Fruit fly (Drosophila melanogaster) whole organism, pupa: ENCODE data around the gene CG5561.

Experiments
- CG12605 ChIP-seq: fragments of 200-800 bp; sonication (Bioruptor generic); IDR thresholded peaks from 2 replicates; pipeline ENCODE4 v1.3.6; 2022; ENCODE audit warnings: missing biosample characterization, missing genetic modification characterization
- CG14655 ChIP-seq: fragments of 200-800 bp; sonication (Bioruptor generic); optimal IDR thresholded peaks from 3 replicates; lab custom pipeline; 2017; ENCODE audit warnings: mild to moderate bottlenecking, missing biosample characterization, missing genetic modification reagents, missing genetic modification characterization
- CG15710 ChIP-seq: fragments of 200-800 bp; sonication (Bioruptor generic); optimal IDR thresholded peaks from 2 replicates; lab custom pipeline; 2018; ENCODE audit warnings: missing biosample characterization, mild to moderate bottlenecking, missing genetic modification characterization, moderate library complexity
- CG17806 ChIP-seq: fragments of 200-800 bp; sonication (Bioruptor generic); optimal IDR thresholded peaks from 2 replicates; lab custom pipeline; 2018; ENCODE audit warnings: missing biosample characterization, mild to moderate bottlenecking, missing genetic modification characterization, moderate library complexity
- CG32121 ChIP-seq: fragments of 200-800 bp; sonication (Bioruptor generic); IDR thresholded peaks from 2 replicates; pipeline ENCODE4 v1.3.6; 2022; ENCODE audit warnings: missing biosample characterization, missing genetic modification characterization
- CG4496 ChIP-seq: fragments of 200-800 bp; sonication (Bioruptor generic); IDR thresholded peaks from 3 replicates; pipeline ENCODE4 v1.3.6; 2022; ENCODE audit warnings: missing biosample characterization, missing genetic modification characterization
- CG9948 ChIP-seq: fragments of 200-800 bp; sonication (Bioruptor generic); optimal IDR thresholded peaks from 2 replicates; lab custom pipeline; 2018; ENCODE audit warnings: missing biosample characterization, mild to moderate bottlenecking, missing genetic modification characterization, moderate library complexity
- EcR ChIP-seq: fragments of 200-800 bp; sonication (Bioruptor generic); optimal IDR thresholded peaks from 3 replicates; lab custom pipeline; 2019; ENCODE audit warnings: missing biosample characterization, missing genetic modification characterization, mild to moderate bottlenecking, moderate library complexity, missing genetic modification reagents
- Pif1A ChIP-seq: fragments of 200-800 bp; sonication (Bioruptor generic); optimal IDR thresholded peaks from 3 replicates; lab custom pipeline; 2016; ENCODE audit warnings: missing biosample characterization, missing genetic modification characterization
- Pif1B ChIP-seq: fragments of 200-800 bp; sonication (Bioruptor generic); optimal IDR thresholded peaks from 3 replicates; lab custom pipeline; 2016; ENCODE audit warnings: missing biosample characterization, missing genetic modification characterization
- fd96Ca ChIP-seq: fragments of 200-800 bp; sonication (Bioruptor generic); IDR thresholded peaks from 3 replicates; pipeline ENCODE4 v1.3.6; 2022; ENCODE audit warnings: missing biosample characterization, missing genetic modification characterization
- gl ChIP-seq: fragments of 200-800 bp; sonication (Bioruptor generic); optimal IDR thresholded peaks from 2 replicates; lab custom pipeline; 2018; ENCODE audit warnings: missing biosample characterization, mild to moderate bottlenecking, missing genetic modification characterization
- rn ChIP-seq: fragments of 200-800 bp; sonication (Bioruptor generic); IDR thresholded peaks from 2 replicates; pipeline ENCODE4 v1.3.6; 2022; ENCODE audit warnings: missing biosample characterization, missing genetic modification characterization

dm6 chr2L:1344071-1344470 lies 9.8 kb downstream of the CG5561 start, which contains the start of the genes CG33922 and Cdlc2:
- TF ChIP-seq CG14655 (GFP tag; lab: Kevin White, UChicago) (no peak), CG12605 (GFP tag; lab: Robert Waterston, UW) (no peak), Pif1B (GFP tag; lab: Kevin White, UChicago) (no peak), gl (tag; lab: Kevin White, UChicago) (no peak), CG4496 (GFP tag; lab: Robert Waterston, UW) (no peak), EcR (GFP tag; lab: Kevin White, UChicago) (no peak), CG15710 (tag; lab: Kevin White, UChicago) (no peak), Pif1A (GFP tag; lab: Kevin White, UChicago) (no peak), CG17806 (no peak), rn (GFP tag; lab: Robert Waterston, UW) (no peak), CG32121 (GFP tag; lab: Robert Waterston, UW) (no peak), CG9948 (tag; lab: Kevin White, UChicago) (no peak), fd96Ca (no peak)
